Worm (Caenorhabditis elegans) whole organism, L3 larva: ENCODE measurements around the gene T22C8.3.
A peak's percentile ranks its signal among the peaks of the same experiment; 100 is the strongest.

ENCODE experiments used
- R02D3.7 ChIP-seq: fragments of 150-350 bp; optimal IDR thresholded peaks from 2 replicates; lab custom pipeline; 2014; ENCODE audit warnings: missing biosample characterization, missing genetic modification characterization
- ZK546.5 ChIP-seq: sonication (generic microtip); optimal IDR thresholded peaks from 2 replicates; lab custom pipeline; 2017; ENCODE audit warnings: missing biosample characterization, missing genetic modification characterization
- aly-2 ChIP-seq: fragments of 150-350 bp; optimal IDR thresholded peaks from 2 replicates; lab custom pipeline; 2014; ENCODE audit warnings: missing biosample characterization, missing genetic modification characterization
- ama-1 ChIP-seq: fragments of 150-350 bp; optimal IDR thresholded peaks from 2 replicates; lab custom pipeline; 2018
- ceh-16 ChIP-seq: sonication (generic microtip); optimal IDR thresholded peaks from 2 replicates; lab custom pipeline; 2017; ENCODE audit warnings: missing biosample characterization, missing genetic modification characterization
- ceh-28 ChIP-seq: fragments of 150-350 bp; optimal IDR thresholded peaks from 2 replicates; lab custom pipeline; 2014; ENCODE audit warnings: missing biosample characterization, missing genetic modification reagents, missing genetic modification characterization
- ceh-82 ChIP-seq: fragments of 150-350 bp; optimal IDR thresholded peaks from 2 replicates; lab custom pipeline; 2014; ENCODE audit warnings: missing biosample characterization, missing genetic modification characterization
- ceh-9 ChIP-seq: sonication (generic microtip); optimal IDR thresholded peaks from 2 replicates; lab custom pipeline; 2018; ENCODE audit warnings: missing biosample characterization, missing genetic modification characterization
- egl-5 ChIP-seq: fragments of 150-350 bp; optimal IDR thresholded peaks from 2 replicates; lab custom pipeline; 2017; ENCODE audit warnings: missing biosample characterization, missing genetic modification reagents, missing genetic modification characterization, inconsistent platforms
- elt-1 ChIP-seq: fragments of 150-350 bp; optimal IDR thresholded peaks from 2 replicates; lab custom pipeline; 2014; ENCODE audit warnings: missing biosample characterization, missing genetic modification characterization
- elt-2 ChIP-seq: sonication (generic microtip); optimal IDR thresholded peaks from 2 replicates; lab custom pipeline; 2016; ENCODE audit warnings: missing genetic modification reagents, mild to moderate bottlenecking, missing genetic modification characterization, missing compliant biosample characterization
- eor-1 ChIP-seq, 2 experiments: fragments of 150-350 bp; optimal IDR thresholded peaks; 2 replicates each; lab custom pipeline; 2014 to 2018; ENCODE audit warnings: missing biosample characterization in 2 of 2, missing genetic modification characterization in 2 of 2
- fkh-10 ChIP-seq: sonication (generic microtip); optimal IDR thresholded peaks from 2 replicates; lab custom pipeline; 2017; ENCODE audit warnings: missing biosample characterization, missing genetic modification reagents, missing genetic modification characterization
- fkh-2 ChIP-seq: fragments of 150-350 bp; optimal IDR thresholded peaks from 2 replicates; lab custom pipeline; 2014; ENCODE audit warnings: missing biosample characterization, missing genetic modification reagents, missing genetic modification characterization
- jun-1 ChIP-seq: fragments of 150-350 bp; optimal IDR thresholded peaks from 2 replicates; lab custom pipeline; 2014; ENCODE audit warnings: missing biosample characterization, missing genetic modification reagents, missing genetic modification characterization
- lin-39 ChIP-seq: fragments of 150-350 bp; optimal IDR thresholded peaks from 2 replicates; lab custom pipeline; 2018; ENCODE audit warnings: missing biosample characterization, missing genetic modification reagents, missing genetic modification characterization
- lsy-12 ChIP-seq: sonication (generic microtip); optimal IDR thresholded peaks from 2 replicates; lab custom pipeline; 2016; ENCODE audit warnings: mild to moderate bottlenecking, missing genetic modification characterization, missing compliant biosample characterization
- mdl-1 ChIP-seq: fragments of 150-350 bp; optimal IDR thresholded peaks from 2 replicates; lab custom pipeline; 2014; ENCODE audit warnings: missing biosample characterization, missing genetic modification characterization
- nfya-1 ChIP-seq: sonication (generic microtip); optimal IDR thresholded peaks from 2 replicates; lab custom pipeline; 2017; ENCODE audit warnings: missing genetic modification characterization, mild to moderate bottlenecking, missing compliant biosample characterization, antibody characterized with exemption, moderate library complexity; ENCODE audit not compliant: insufficient read depth
- nhr-23 ChIP-seq: fragments of 150-350 bp; optimal IDR thresholded peaks from 2 replicates; lab custom pipeline; 2014; ENCODE audit warnings: missing biosample characterization, missing genetic modification reagents, missing genetic modification characterization
- nhr-25 ChIP-seq: sonication (generic microtip); optimal IDR thresholded peaks from 2 replicates; lab custom pipeline; 2017; ENCODE audit warnings: missing biosample characterization, missing genetic modification characterization
- nhr-28 ChIP-seq: fragments of 150-350 bp; optimal IDR thresholded peaks from 2 replicates; lab custom pipeline; 2014; ENCODE audit warnings: missing biosample characterization, missing genetic modification characterization
- nhr-43 ChIP-seq: sonication (generic microtip); optimal IDR thresholded peaks from 2 replicates; lab custom pipeline; 2016; ENCODE audit warnings: mild to moderate bottlenecking, missing genetic modification characterization, missing compliant biosample characterization; ENCODE audit not compliant: poor library complexity, severe bottlenecking
- nhr-67 ChIP-seq: fragments of 150-350 bp; optimal IDR thresholded peaks from 2 replicates; lab custom pipeline; 2014; ENCODE audit warnings: missing biosample characterization, missing genetic modification characterization
- nhr-76 ChIP-seq: fragments of 150-350 bp; sonication (generic microtip); optimal IDR thresholded peaks from 5 replicates; lab custom pipeline; 2014; ENCODE audit warnings: missing biosample characterization, missing genetic modification characterization
- nhr-77 ChIP-seq: fragments of 150-350 bp; optimal IDR thresholded peaks from 2 replicates; lab custom pipeline; 2014; ENCODE audit warnings: missing biosample characterization, missing genetic modification characterization
- pha-4 ChIP-seq: fragments of 150-350 bp; optimal IDR thresholded peaks from 2 replicates; lab custom pipeline; 2014; ENCODE audit warnings: missing biosample characterization, missing genetic modification reagents, missing genetic modification characterization
- pqm-1 ChIP-seq: fragments of 150-350 bp; optimal IDR thresholded peaks from 2 replicates; lab custom pipeline; 2017; ENCODE audit warnings: missing biosample characterization, missing genetic modification characterization, inconsistent platforms
- sea-2 ChIP-seq: fragments of 150-350 bp; sonication (generic microtip); optimal IDR thresholded peaks from 4 replicates; lab custom pipeline; 2014; ENCODE audit warnings: missing biosample characterization, missing genetic modification reagents, missing genetic modification characterization
- skn-1 ChIP-seq: fragments of 150-350 bp; optimal IDR thresholded peaks from 2 replicates; lab custom pipeline; 2014; ENCODE audit warnings: missing biosample characterization, missing genetic modification characterization
- snpc-4 ChIP-seq: fragments of 150-350 bp; optimal IDR thresholded peaks from 2 replicates; lab custom pipeline; 2014; ENCODE audit warnings: missing biosample characterization, missing genetic modification characterization
- tbx-2 ChIP-seq: sonication (generic microtip); optimal IDR thresholded peaks from 2 replicates; lab custom pipeline; 2016; ENCODE audit warnings: mild to moderate bottlenecking, missing genetic modification characterization, missing compliant biosample characterization
- unc-39 ChIP-seq: sonication (generic microtip); optimal IDR thresholded peaks from 4 replicates; lab custom pipeline; 2017; ENCODE audit warnings: missing biosample characterization, missing genetic modification characterization
- zag-1 ChIP-seq: fragments of 150-350 bp; optimal IDR thresholded peaks from 2 replicates; lab custom pipeline; 2014; ENCODE audit warnings: missing biosample characterization, missing genetic modification characterization
- ztf-11 ChIP-seq: fragments of 150-350 bp; optimal IDR thresholded peaks from 2 replicates; lab custom pipeline; 2014; ENCODE audit warnings: missing biosample characterization, missing genetic modification characterization

Gene T22C8.3

DNA sequence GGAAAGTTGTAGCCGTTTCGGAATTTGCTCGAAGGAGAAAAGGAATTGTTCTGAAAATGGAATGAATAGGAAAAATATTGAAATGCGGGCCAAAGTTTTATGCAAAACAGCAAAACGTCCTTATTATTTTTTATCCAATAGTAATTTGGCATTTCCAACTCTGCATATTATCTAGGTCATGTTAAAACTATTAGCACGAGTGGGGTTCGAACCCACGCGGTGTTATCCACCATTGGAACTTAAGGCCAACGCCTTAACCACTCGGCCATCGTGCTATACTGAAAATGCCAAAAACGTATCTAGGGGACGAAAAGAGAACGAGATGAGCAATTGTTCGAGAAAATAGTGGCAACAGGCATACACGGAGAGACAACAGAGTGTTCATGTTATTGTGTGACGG is 10.0 kb upstream of the T22C8.3 start:
- no peak for TF ChIP-seq mdl-1 (tag; lab: Kevin White, UChicago)
- no peak for TF ChIP-seq elt-1 (tag; lab: Kevin White, UChicago)
- no peak for TF ChIP-seq nhr-28 (tag; lab: Kevin White, UChicago)
- no peak for TF ChIP-seq pha-4 (tag; lab: Kevin White, UChicago)

DNA sequence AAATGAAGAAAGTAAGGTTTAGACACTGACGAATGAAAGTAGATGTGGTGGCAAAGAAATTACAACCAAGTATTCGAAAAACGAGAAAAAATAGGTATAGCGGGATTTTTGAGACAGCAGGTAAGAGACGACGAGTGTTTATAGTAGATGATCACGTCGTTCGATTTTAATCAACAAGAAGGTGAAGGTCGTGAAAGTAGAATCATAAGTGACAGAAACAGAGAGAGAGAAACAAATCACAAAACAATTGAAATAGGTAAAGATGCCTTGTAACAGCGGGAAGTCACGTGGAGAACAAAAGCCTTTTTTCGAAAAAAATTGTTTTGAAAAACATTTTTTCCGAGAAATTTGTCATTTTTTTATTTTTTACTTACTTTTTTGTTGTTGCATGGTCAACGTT is 8.3 kb upstream of the T22C8.3 start, which contains the start of gene T22C8.6:
TSS of gene T22C8.6 (minus strand) at position 194 of the 400 bp plus-strand sequence.
- TF ChIP-seq nhr-23 (tag; lab: Kevin White, UChicago) (peak; percentile 19), fkh-10 (no peak), elt-1 (tag; lab: Kevin White, UChicago) (no peak), sea-2 (GFP tag; lab: Kevin White, UChicago) (no peak), fkh-2 (tag; lab: Kevin White, UChicago) (no peak), mdl-1 (tag; lab: Kevin White, UChicago) (no peak), nhr-25 (peak; percentile 33)

DNA sequence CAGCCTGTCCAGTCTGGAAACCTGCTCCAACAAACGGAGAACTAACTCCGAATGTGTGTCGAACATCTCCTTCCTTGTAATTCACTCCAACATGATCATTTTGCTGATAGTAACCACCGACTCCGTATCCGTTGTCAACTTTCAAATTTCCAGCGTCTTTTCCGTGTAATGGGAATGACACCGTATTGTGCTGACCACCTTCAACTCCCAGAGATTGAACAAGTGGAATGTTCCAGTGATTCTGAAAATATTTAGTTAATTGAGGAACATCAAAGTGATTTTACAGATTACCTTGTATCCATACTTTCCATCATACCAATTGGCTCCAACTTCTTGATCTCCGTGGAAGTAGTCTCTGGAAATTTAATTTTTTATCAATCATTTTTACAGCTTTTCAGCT is 6.1 kb upstream of the T22C8.3 start:
- no peak for TF ChIP-seq ceh-82 (tag; lab: Kevin White, UChicago)
- TF ChIP-seq nfya-1: no peak
- TF ChIP-seq nhr-76 (tag; lab: Kevin White, UChicago): no peak
- TF ChIP-seq nhr-23 (tag; lab: Kevin White, UChicago): no peak
- no peak for TF ChIP-seq nhr-43 (tag; lab: Kevin White, UChicago)
- no peak for TF ChIP-seq mdl-1 (tag; lab: Kevin White, UChicago)
- no peak for TF ChIP-seq nhr-67 (tag; lab: Kevin White, UChicago)
- no peak for TF ChIP-seq egl-5 (tag; lab: Kevin White, UChicago)
- no peak for TF ChIP-seq aly-2 (tag; lab: Kevin White, UChicago)
- no peak for TF ChIP-seq ama-1
- TF ChIP-seq eor-1 (tag; optimal IDR thresholded peaks at IDR 0.05; lab: Kevin White, UChicago): no peak
- TF ChIP-seq sea-2 (GFP tag; lab: Kevin White, UChicago): no peak
- no peak for TF ChIP-seq lin-39 (tag; lab: Kevin White, UChicago)
- no peak for TF ChIP-seq pha-4 (tag; lab: Kevin White, UChicago)

ce11 chrII:8626598-8626997 is 4.8 kb upstream of the T22C8.3 start:
- TF ChIP-seq lsy-12 (tag; lab: Kevin White, UChicago): no peak
- peak; percentile 48 for TF ChIP-seq pha-4 (tag; lab: Kevin White, UChicago)

ce11 chrII:8625163-8625562 is 3.4 kb upstream of the T22C8.3 start, which contains the start of gene sptf-2:
Gene sptf-2 (plus strand): TSS chrII:8625459.
- TF ChIP-seq nhr-67 (tag; lab: Kevin White, UChicago) (no peak), pqm-1 (tag; lab: Kevin White, UChicago) (peak; percentile 88), elt-2 (tag; lab: Kevin White, UChicago) (peak; percentile 98), eor-1 (tag; optimal IDR thresholded peaks at IDR 0.05; lab: Kevin White, UChicago) (no peak), ZK546.5 (tag; lab: Kevin White, UChicago) (no peak), jun-1 (tag; lab: Kevin White, UChicago) (peak; percentile 75), nfya-1 (peak; percentile 16), pha-4 (tag; lab: Kevin White, UChicago) (peak; percentile 34), tbx-2 (tag; lab: Kevin White, UChicago) (no peak), skn-1 (tag; lab: Kevin White, UChicago) (peak; percentile 17), unc-39 (tag; lab: Kevin White, UChicago) (no peak)

ce11 chrII:8623396-8623795 is 1.6 kb upstream of the T22C8.3 start, which contains the start of gene T22C8.4:
Gene T22C8.4 (minus strand): TSS chrII:8623496.
- no peak for TF ChIP-seq R02D3.7 (tag; lab: Kevin White, UChicago)
- no peak for TF ChIP-seq zag-1
- TF ChIP-seq ZK546.5 (tag; lab: Kevin White, UChicago): no peak
- no peak for TF ChIP-seq tbx-2 (tag; lab: Kevin White, UChicago)
- no peak for TF ChIP-seq skn-1 (tag; lab: Kevin White, UChicago)
- no peak for TF ChIP-seq ceh-28 (tag; lab: Kevin White, UChicago)
- no peak for TF ChIP-seq snpc-4 (tag; lab: Kevin White, UChicago)
- no peak for TF ChIP-seq ceh-16
- no peak for TF ChIP-seq nhr-77 (tag; lab: Kevin White, UChicago)
- no peak for TF ChIP-seq jun-1 (tag; lab: Kevin White, UChicago)
- no peak for TF ChIP-seq ztf-11
- TF ChIP-seq nhr-23 (tag; lab: Kevin White, UChicago): no peak
- TF ChIP-seq ceh-9 (tag; lab: Kevin White, UChicago): no peak
- no peak for TF ChIP-seq egl-5 (tag; lab: Kevin White, UChicago)
- TF ChIP-seq lin-39 (tag; lab: Kevin White, UChicago): no peak
